Worm (Caenorhabditis elegans): ENCODE data around the gene C34C12.1.

C34C12.1 gene

ce11 chrIII:3471403-3472053 lies 17.4 kb downstream of the C34C12.1 start, which contains the start of gene rsu-1:
TSS of gene rsu-1 (plus strand) at chrIII:3472003.
- TF ChIP-seq eyg-1 (tag; optimal IDR thresholded peaks at IDR 0.05) (no peak), ref-2 (tag; optimal IDR thresholded peaks at IDR 0.05) (peak; percentile 71), Y22D7AL.16 (tag; optimal IDR thresholded peaks at IDR 0.05) (no peak), npax-4 (tag; optimal IDR thresholded peaks at IDR 0.05) (no peak), nfya-1 (tag; optimal IDR thresholded peaks at IDR 0.05) (peak; percentile 82), pha-2 (tag; optimal IDR thresholded peaks at IDR 0.05) (no peak), ceh-31 (tag; optimal IDR thresholded peaks at IDR 0.05) (peak; percentile 64), unc-3 (GFP tag; conservative IDR thresholded peaks at IDR 0.05) (no peak), unc-3 (tag; optimal IDR thresholded peaks at IDR 0.05) (no peak), hlh-13 (GFP tag; optimal IDR thresholded peaks at IDR 0.05) (no peak), ceh-22 (tag; optimal IDR thresholded peaks at IDR 0.05) (no peak), pha-4 (tag; optimal IDR thresholded peaks at IDR 0.05) (no peak), hlh-8 (tag; optimal IDR thresholded peaks at IDR 0.05) (no peak), ztf-16 (tag; optimal IDR thresholded peaks at IDR 0.05) (no peak), fkh-6 (tag; optimal IDR thresholded peaks at IDR 0.05) (no peak), unc-42 (tag; optimal IDR thresholded peaks at IDR 0.05) (peak; percentile 16), unc-55 (GFP tag; optimal IDR thresholded peaks at IDR 0.05) (peak; percentile 78), tbx-2 (tag; optimal IDR thresholded peaks at IDR 0.05) (peak; percentile 74), hlh-30 (tag; optimal IDR thresholded peaks at IDR 0.05; ENCODE audit: insufficient read depth) (no peak), ceh-48 (tag; optimal IDR thresholded peaks at IDR 0.05) (no peak), che-1 (tag; optimal IDR thresholded peaks at IDR 0.05) (no peak), ceh-2 (tag; optimal IDR thresholded peaks at IDR 0.05) (peak; percentile 47), dve-1 (tag; optimal IDR thresholded peaks at IDR 0.05) (no peak), ceh-45 (GFP tag; IDR thresholded peaks at IDR 0.05) (no peak), gmeb-2 (tag; optimal IDR thresholded peaks at IDR 0.05) (no peak), tbx-7 (tag; optimal IDR thresholded peaks at IDR 0.05) (no peak), rnt-1 (tag; optimal IDR thresholded peaks at IDR 0.05) (peak; percentile 43), ceh-30 (tag; optimal IDR thresholded peaks at IDR 0.05) (no peak), elt-2 (tag; optimal IDR thresholded peaks at IDR 0.05) (peak; percentile 7), pax-1 (tag; optimal IDR thresholded peaks at IDR 0.05) (no peak), ttx-3 (tag; optimal IDR thresholded peaks at IDR 0.05) (no peak), syd-9 (tag; optimal IDR thresholded peaks at IDR 0.05) (no peak), ceh-34 (tag; optimal IDR thresholded peaks at IDR 0.05) (peak; percentile 56), ceh-14 (tag; optimal IDR thresholded peaks at IDR 0.05) (no peak), lim-6 (tag; optimal IDR thresholded peaks at IDR 0.05) (no peak), ceh-6 (GFP tag; optimal IDR thresholded peaks at IDR 0.05) (no peak), mec-3 (tag; optimal IDR thresholded peaks at IDR 0.05; ENCODE audit: borderline replicate concordance) (no peak), ahr-1 (tag; optimal IDR thresholded peaks at IDR 0.05) (no peak), hlh-6 (tag; optimal IDR thresholded peaks at IDR 0.05) (no peak), pat-9 (tag; optimal IDR thresholded peaks at IDR 0.05) (peak; percentile 44), odd-2 (tag; optimal IDR thresholded peaks at IDR 0.05) (no peak), K02D7.2 (tag; optimal IDR thresholded peaks at IDR 0.05) (no peak), ceh-19 (GFP tag; optimal IDR thresholded peaks at IDR 0.05) (no peak), sox-4 (tag; optimal IDR thresholded peaks at IDR 0.05) (no peak), pag-3 (tag; optimal IDR thresholded peaks at IDR 0.05; ENCODE audit: borderline replicate concordance) (no peak), ceh-18 (tag; optimal IDR thresholded peaks at IDR 0.05) (peak; percentile 64), F13H6.1 (tag; optimal IDR thresholded peaks at IDR 0.05) (peak; percentile 41), lin-11 (tag; optimal IDR thresholded peaks at IDR 0.05) (no peak), T23F11.4 (GFP tag; optimal IDR thresholded peaks at IDR 0.05) (no peak), ets-4 (tag; optimal IDR thresholded peaks at IDR 0.05) (no peak), nhr-232 (tag; optimal IDR thresholded peaks at IDR 0.05) (no peak), zip-5 (tag; optimal IDR thresholded peaks at IDR 0.05) (no peak), ceh-9 (tag; optimal IDR thresholded peaks at IDR 0.05) (no peak)

Measured in whole organism, late embryonic.